Worm (Caenorhabditis elegans) whole organism, young adult: ENCODE data around the gene taf-3.
"Not testable (repeated sequence)": the region's sequence is repeated elsewhere in the genome, so short reads cannot be mapped to it uniquely, and the experiment has no call there.

Experiments
- B0261.1 ChIP-seq: sonication (generic microtip); optimal IDR thresholded peaks from 2 replicates; lab custom pipeline; 2016; ENCODE audit warnings: mild to moderate bottlenecking, missing genetic modification characterization, moderate library complexity, missing compliant biosample characterization
- Y53G8AR.9 ChIP-seq: fragments of 200-800 bp; sonication (Bioruptor generic); conservative IDR thresholded peaks from 2 replicates; pipeline ENCODE4 v1.3.6; 2022; ENCODE audit warnings: missing genetic modification reagents, missing genetic modification characterization, missing compliant biosample characterization
- akir-1 ChIP-seq: fragments of 200-800 bp; sonication (Bioruptor generic); optimal IDR thresholded peaks from 2 replicates; lab custom pipeline; 2018; ENCODE audit warnings: mild to moderate bottlenecking, missing genetic modification characterization, moderate library complexity, missing compliant biosample characterization
- ama-1 ChIP-seq, 3 experiments: fragments of 150-350 bp in 1 of 3; sonication (generic microtip) in 2 of 3; optimal IDR thresholded peaks; 2 replicates each; lab custom pipeline; 2014 to 2018; ENCODE audit warnings: missing biosample characterization in 2 of 3, missing genetic modification characterization in 2 of 3, missing genetic modification reagents in 2 of 3
- attf-5 ChIP-seq: fragments of 200-800 bp; sonication (Bioruptor generic); optimal IDR thresholded peaks from 2 replicates; lab custom pipeline; 2018; ENCODE audit warnings: mild to moderate bottlenecking, missing genetic modification characterization, missing compliant biosample characterization
- attf-6 ChIP-seq: fragments of 200-800 bp; sonication (Bioruptor generic); IDR thresholded peaks from 2 replicates; pipeline ENCODE4 v1.3.6; 2022; ENCODE audit warnings: missing genetic modification reagents, missing genetic modification characterization, missing compliant biosample characterization
- cebp-1 ChIP-seq, 2 experiments: fragments of 200-800 bp in 1 of 2; sonication (Bioruptor generic) in 1 of 2; sonication (generic microtip) in 1 of 2; IDR thresholded peaks in 1 of 2; optimal IDR thresholded peaks in 1 of 2; 2 replicates each; pipeline versions ENCODE4 v1.3.6 to Lab custom; 2017 to 2022; ENCODE audit warnings: missing compliant biosample characterization in 2 of 2, missing genetic modification characterization in 2 of 2, mild to moderate bottlenecking in 1 of 2, missing genetic modification reagents in 1 of 2, moderate library complexity in 1 of 2
- ceh-27 ChIP-seq: fragments of 200-800 bp; sonication (Bioruptor generic); optimal IDR thresholded peaks from 2 replicates; lab custom pipeline; 2018; ENCODE audit warnings: mild to moderate bottlenecking, missing genetic modification characterization, moderate library complexity, missing compliant biosample characterization
- ceh-58 ChIP-seq: fragments of 200-800 bp; sonication (Bioruptor generic); IDR thresholded peaks from 2 replicates; pipeline ENCODE4 v1.3.6; 2022; ENCODE audit warnings: missing genetic modification characterization, missing compliant biosample characterization
- die-1 ChIP-seq: sonication (generic microtip); optimal IDR thresholded peaks from 2 replicates; lab custom pipeline; 2016; ENCODE audit warnings: missing genotype, mild to moderate bottlenecking, missing genetic modification characterization, missing compliant biosample characterization
- dox-1 ChIP-seq: fragments of 200-800 bp; sonication (Bioruptor generic); IDR thresholded peaks from 2 replicates; pipeline ENCODE4 v1.3.6; 2022; ENCODE audit warnings: missing genetic modification reagents, missing genetic modification characterization, missing compliant biosample characterization
- fkh-3 ChIP-seq: sonication (generic microtip); optimal IDR thresholded peaks from 2 replicates; lab custom pipeline; 2016; ENCODE audit warnings: mild to moderate bottlenecking, missing genetic modification characterization, missing compliant biosample characterization
- hmg-1.2 ChIP-seq: fragments of 200-800 bp; sonication (Bioruptor generic); IDR thresholded peaks from 2 replicates; pipeline ENCODE4 v1.3.6; 2022; ENCODE audit warnings: missing genetic modification reagents, missing genetic modification characterization, missing compliant biosample characterization
- hrde-1 ChIP-seq: sonication (generic microtip); optimal IDR thresholded peaks from 2 replicates; lab custom pipeline; 2016; ENCODE audit warnings: missing genetic modification characterization, mild to moderate bottlenecking, missing compliant biosample characterization, moderate library complexity, missing genotype, missing genetic modification reagents, borderline replicate concordance
- hsf-1 ChIP-seq: fragments of 200-800 bp; sonication (Bioruptor generic); IDR thresholded peaks from 2 replicates; pipeline ENCODE4 v1.3.6; 2022; ENCODE audit warnings: missing genetic modification reagents, missing genetic modification characterization, missing compliant biosample characterization
- lin-26 ChIP-seq: fragments of 200-800 bp; sonication (Bioruptor generic); IDR thresholded peaks from 2 replicates; pipeline ENCODE4 v1.3.6; 2022; ENCODE audit warnings: missing genetic modification reagents, missing genetic modification characterization, missing compliant biosample characterization
- mcd-1 ChIP-seq: fragments of 200-800 bp; sonication (Bioruptor generic); IDR thresholded peaks from 2 replicates; pipeline ENCODE4 v1.3.6; 2022; ENCODE audit warnings: missing genetic modification reagents, missing genetic modification characterization, missing compliant biosample characterization
- mes-4 ChIP-seq: sonication (generic microtip); optimal IDR thresholded peaks from 2 replicates; lab custom pipeline; 2016; ENCODE audit warnings: missing genotype, missing genetic modification characterization, missing compliant biosample characterization
- nhr-80 ChIP-seq: sonication (generic microtip); optimal IDR thresholded peaks from 2 replicates; lab custom pipeline; 2016; ENCODE audit warnings: missing genetic modification characterization, missing compliant biosample characterization
- rpc-1 ChIP-seq, 2 experiments: fragments of 150-350 bp in 1 of 2; sonication (generic microtip) in 1 of 2; optimal IDR thresholded peaks; 2 replicates each; lab custom pipeline; 2014 to 2018; ENCODE audit warnings: missing biosample characterization in 1 of 2, missing genetic modification characterization in 1 of 2, missing genetic modification reagents in 1 of 2, missing genotype in 1 of 2
- sdz-38 ChIP-seq: sonication (generic microtip); optimal IDR thresholded peaks from 2 replicates; lab custom pipeline; 2016; ENCODE audit warnings: missing genotype, missing genetic modification characterization, missing compliant biosample characterization
- snpc-3.4 ChIP-seq: sonication (generic microtip); optimal IDR thresholded peaks from 2 replicates; lab custom pipeline; 2017; ENCODE audit warnings: missing genetic modification characterization, mild to moderate bottlenecking, missing compliant biosample characterization, antibody characterized with exemption, moderate library complexity, missing genotype, missing genetic modification reagents
- snpc-4 ChIP-seq, 5 experiments: fragments of 150-350 bp in 1 of 5; sonication (generic microtip) in 4 of 5; optimal IDR thresholded peaks; 2 replicates each; lab custom pipeline; 2014 to 2018; ENCODE audit warnings: missing genetic modification characterization in 5 of 5, missing biosample characterization in 3 of 5, antibody characterized with exemption in 2 of 5, mild to moderate bottlenecking in 2 of 5, missing compliant biosample characterization in 2 of 5, missing genotype in 2 of 5, moderate library complexity in 2 of 5, missing genetic modification reagents in 1 of 5
- tbp1 ChIP-seq: fragments of 200-800 bp; sonication (Bioruptor generic); optimal IDR thresholded peaks from 2 replicates; lab custom pipeline; 2018; ENCODE audit warnings: mild to moderate bottlenecking, missing genetic modification characterization, missing compliant biosample characterization
- xnd-1 ChIP-seq: sonication (generic microtip); optimal IDR thresholded peaks from 2 replicates; lab custom pipeline; 2016; ENCODE audit warnings: missing genotype, missing genetic modification reagents, missing genetic modification characterization, missing compliant biosample characterization
- ztf-18 ChIP-seq: sonication (generic microtip); optimal IDR thresholded peaks from 2 replicates; lab custom pipeline; 2016; ENCODE audit warnings: missing genotype, mild to moderate bottlenecking, missing genetic modification characterization, missing compliant biosample characterization

Gene taf-3

DNA sequence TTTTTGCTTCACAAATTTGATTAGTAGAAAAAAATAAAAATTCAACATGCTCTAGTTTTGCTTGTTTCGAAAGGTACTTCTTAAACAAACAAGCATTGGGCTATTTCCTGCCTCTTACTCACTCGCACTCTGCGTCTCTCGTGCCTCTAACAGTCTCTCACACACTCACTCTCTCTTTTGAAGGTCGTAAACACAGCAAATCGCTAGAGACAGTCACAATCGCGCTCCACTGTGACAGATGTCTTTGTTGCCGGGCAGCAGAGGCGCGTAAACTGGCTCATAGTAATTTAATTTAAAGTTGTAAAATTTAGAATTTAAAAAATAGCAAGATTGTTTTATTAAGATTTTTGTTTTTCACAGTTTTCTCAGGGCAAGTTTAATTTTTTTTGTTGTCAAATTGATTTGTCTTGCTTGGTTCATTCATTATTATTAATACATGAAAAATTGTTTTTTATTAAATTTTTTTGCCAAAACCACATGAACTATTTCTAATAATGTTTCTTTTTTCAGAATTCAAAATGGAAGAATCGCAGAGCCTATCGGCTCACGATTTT, at the start of gene taf-3:
Gene taf-3 (plus strand): TSS at position 504 of the 554 bp plus-strand sequence.
- TF ChIP-seq sdz-38 (no peak), hmg-1.2 (GFP tag; lab: Robert Waterston, UW) (peak; percentile 85), xnd-1 (tag; lab: Kevin White, UChicago) (no peak), dox-1 (peak; percentile 38; the same call in 1 of the 2 replicates), nhr-80 (tag; lab: Kevin White, UChicago) (peak; percentile 47), snpc-4 (GFP tag; optimal IDR thresholded peaks at IDR 0.05; lab: Kevin White, UChicago) (no peak), snpc-4 (tag; optimal IDR thresholded peaks at IDR 0.05; lab: Kevin White, UChicago) (peak in 1 of 4 experiments; percentile 26), mcd-1 (GFP tag; lab: Robert Waterston, UW) (peak; percentile 47; the same call in 1 of the 2 replicates), lin-26 (GFP tag; lab: Robert Waterston, UW) (0 out of 2 replicates have a peak, but pooled peaks have one; percentile 21), attf-5 (GFP tag; lab: Kevin White, UChicago) (peak; percentile 14), Y53G8AR.9 (GFP tag; lab: Robert Waterston, UW) (0 out of 2 replicates have a peak, but pooled peaks have one; percentile 11), akir-1 (GFP tag; lab: Kevin White, UChicago) (no peak), ceh-27 (GFP tag; lab: Kevin White, UChicago) (peak; percentile 51)

DNA sequence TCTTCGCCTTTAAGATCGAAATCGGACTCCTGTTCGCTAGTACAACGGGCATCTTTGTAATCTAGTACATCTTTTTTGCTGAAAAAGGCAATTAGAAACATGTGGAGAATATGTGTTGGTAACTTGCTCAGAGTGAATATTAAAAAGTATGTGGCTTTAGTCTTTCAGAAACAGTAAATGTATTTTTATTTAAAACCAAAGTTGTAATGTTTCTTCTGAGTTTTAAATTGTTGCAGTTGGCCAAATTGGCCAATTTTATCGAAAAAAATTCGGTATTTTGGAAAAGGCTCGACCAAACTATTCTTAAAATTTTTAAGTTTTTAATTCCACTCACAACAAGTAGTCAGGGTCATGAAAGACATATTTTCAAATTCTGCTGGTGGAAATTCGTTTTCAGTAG, 49.1 kb upstream of the taf-3 start, which contains the start of gene F52E10.2:
Gene F52E10.2 (minus strand): TSS at position 101 of the 400 bp plus-strand sequence.
- TF ChIP-seq hsf-1 (GFP tag; lab: Robert Waterston, UW) (no peak), rpc-1 (optimal IDR thresholded peaks at IDR 0.05; lab: Kevin White, UChicago) (no peak), rpc-1 (tag; optimal IDR thresholded peaks at IDR 0.05; lab: Kevin White, UChicago) (no peak), ceh-58 (GFP tag; lab: Robert Waterston, UW) (no peak), hrde-1 (tag; lab: Kevin White, UChicago) (no peak), fkh-3 (tag; lab: Kevin White, UChicago) (no peak)

ce11 chrX:16284180-16284579, 48.1 kb upstream of the taf-3 start:
- TF ChIP-seq hmg-1.2 (GFP tag; lab: Robert Waterston, UW) (peak; percentile 27; the same call in 1 of the 2 replicates), lin-26 (GFP tag; lab: Robert Waterston, UW) (0 out of 2 replicates have a peak, but pooled peaks have one; percentile 46), rpc-1 (tag; optimal IDR thresholded peaks at IDR 0.05; lab: Kevin White, UChicago) (peak; percentile 15)
- TF ChIP-seq rpc-1 (optimal IDR thresholded peaks at IDR 0.05; lab: Kevin White, UChicago), result not testable (repeated sequence)

- TF ChIP-seq die-1 (tag; lab: Kevin White, UChicago), result peak; percentile 2
- peak; percentile 4 for TF ChIP-seq mes-4 (tag; lab: Kevin White, UChicago)
- TF ChIP-seq ama-1 (optimal IDR thresholded peaks at IDR 0.05; lab: Kevin White, UChicago), result no peak
- TF ChIP-seq ama-1 (GFP tag; optimal IDR thresholded peaks at IDR 0.05; lab: Kevin White, UChicago), result peak in 1 of 2 experiments; percentile 8
- peak; percentile 55 for TF ChIP-seq rpc-1 (optimal IDR thresholded peaks at IDR 0.05; lab: Kevin White, UChicago)
- TF ChIP-seq rpc-1 (tag; optimal IDR thresholded peaks at IDR 0.05; lab: Kevin White, UChicago), result peak; percentile 74
- peak; percentile 22 for TF ChIP-seq snpc-4 (GFP tag; optimal IDR thresholded peaks at IDR 0.05; lab: Kevin White, UChicago)
- no peak for TF ChIP-seq snpc-4 (tag; optimal IDR thresholded peaks at IDR 0.05; lab: Kevin White, UChicago)
- TF ChIP-seq hmg-1.2 (GFP tag; lab: Robert Waterston, UW), result peak; percentile 34; the same call in 1 of the 2 replicates
- TF ChIP-seq B0261.1, result peak; percentile 66
- TF ChIP-seq attf-6 (GFP tag; lab: Robert Waterston, UW), result no peak
- TF ChIP-seq cebp-1 (GFP tag; IDR thresholded peaks at IDR 0.05; lab: Robert Waterston, UW), result no peak
- TF ChIP-seq cebp-1 (tag; optimal IDR thresholded peaks at IDR 0.05; lab: Kevin White, UChicago), result no peak
- TF ChIP-seq ztf-18 (tag; lab: Kevin White, UChicago), result peak; percentile 1
- peak; percentile 84 for TF ChIP-seq tbp1 (GFP tag; lab: Kevin White, UChicago)
- no peak for TF ChIP-seq nhr-80 (tag; lab: Kevin White, UChicago)
- TF ChIP-seq snpc-3.4, result peak; percentile 28
Observed at ce11 chrX:16285151-16285550, 47.1 kb upstream of the taf-3 start.
